Fruit fly (Drosophila melanogaster) whole organism, embryonic: ENCODE results near the gene Vha16-5.

Experiments
- Abd-B ChIP-seq: fragments of 200-800 bp; sonication (Bioruptor generic); optimal IDR thresholded peaks from 2 replicates; lab custom pipeline; 2018; ENCODE audit warnings: missing biosample characterization, mild to moderate bottlenecking, missing genetic modification characterization, moderate library complexity
- Aef1 ChIP-seq: fragments of 200-800 bp; sonication (Bioruptor generic); IDR thresholded peaks from 3 replicates; pipeline ENCODE4 v1.3.6; 2022; ENCODE audit warnings: missing biosample characterization, missing genetic modification characterization
- Atf6 ChIP-seq: fragments of 200-800 bp; sonication (Bioruptor generic); IDR thresholded peaks from 2 replicates; pipeline ENCODE4 v1.3.6; 2022; ENCODE audit warnings: missing biosample characterization, missing genetic modification characterization
- C15 ChIP-seq: fragments of 200-800 bp; sonication (Bioruptor generic); IDR thresholded peaks from 3 replicates; pipeline ENCODE4 v1.3.6; 2022; ENCODE audit warnings: missing biosample characterization, missing genetic modification characterization
- CG11398 ChIP-seq: fragments of 200-800 bp; sonication (Bioruptor generic); optimal IDR thresholded peaks from 2 replicates; lab custom pipeline; 2016; ENCODE audit warnings: missing biosample characterization, missing genetic modification characterization
- CG14441 ChIP-seq: fragments of 200-800 bp; sonication (Bioruptor generic); IDR thresholded peaks from 2 replicates; pipeline ENCODE4 v1.3.6; 2022; ENCODE audit warnings: missing biosample characterization, missing genetic modification characterization
- CG15514 ChIP-seq: fragments of 200-800 bp; sonication (Bioruptor generic); optimal IDR thresholded peaks from 3 replicates; lab custom pipeline; 2017; ENCODE audit warnings: missing biosample characterization, missing genetic modification characterization, mild to moderate bottlenecking, moderate library complexity, missing genetic modification reagents
- CG17359 ChIP-seq: fragments of 200-800 bp; sonication (Bioruptor generic); optimal IDR thresholded peaks from 3 replicates; lab custom pipeline; 2018; ENCODE audit warnings: missing biosample characterization, mild to moderate bottlenecking, missing genetic modification characterization, moderate library complexity
- CG17361 ChIP-seq: fragments of 200-800 bp; sonication (Bioruptor generic); IDR thresholded peaks from 3 replicates; pipeline ENCODE4 v1.3.6; 2022; ENCODE audit warnings: missing biosample characterization, missing genetic modification characterization
- CG17802 ChIP-seq: fragments of 200-800 bp; sonication (Bioruptor generic); optimal IDR thresholded peaks from 2 replicates; lab custom pipeline; 2018; ENCODE audit warnings: missing biosample characterization, mild to moderate bottlenecking, missing genetic modification characterization, moderate library complexity
- CG3726 ChIP-seq: fragments of 200-800 bp; sonication (Bioruptor generic); IDR thresholded peaks from 3 replicates; pipeline ENCODE4, ENCODE4 v1.3.6; 2022; ENCODE audit warnings: missing biosample characterization, missing genetic modification characterization
- CG4282 ChIP-seq: fragments of 200-800 bp; sonication (Bioruptor generic); optimal IDR thresholded peaks from 2 replicates; lab custom pipeline; 2016; ENCODE audit warnings: missing biosample characterization, missing genetic modification characterization
- CG4328 ChIP-seq: fragments of 200-800 bp; sonication (Bioruptor generic); optimal IDR thresholded peaks from 3 replicates; lab custom pipeline; 2017; ENCODE audit warnings: missing biosample characterization, missing genetic modification reagents, missing genetic modification characterization
- CG4820 ChIP-seq: fragments of 200-800 bp; sonication (Bioruptor generic); optimal IDR thresholded peaks from 3 replicates; lab custom pipeline; 2016; ENCODE audit warnings: missing biosample characterization, missing genetic modification characterization
- CG6689 ChIP-seq: fragments of 200-800 bp; sonication (Bioruptor generic); IDR thresholded peaks from 2 replicates; pipeline ENCODE4 v1.3.6; 2022; ENCODE audit warnings: missing biosample characterization, missing genetic modification characterization
- CG6791 ChIP-seq: fragments of 200-800 bp; sonication (Bioruptor generic); IDR thresholded peaks from 3 replicates; pipeline ENCODE4 v1.3.6; 2022; ENCODE audit warnings: missing biosample characterization, missing genetic modification characterization; ENCODE audit not compliant: partially characterized antibody
- CG9609 ChIP-seq: fragments of 200-800 bp; sonication (Bioruptor generic); optimal IDR thresholded peaks from 3 replicates; lab custom pipeline; 2016; ENCODE audit warnings: missing biosample characterization, missing genetic modification characterization
- CHES-1-like ChIP-seq: fragments of 200-800 bp; sonication (Bioruptor generic); optimal IDR thresholded peaks from 2 replicates; lab custom pipeline; 2016; ENCODE audit warnings: missing biosample characterization, missing genetic modification characterization
- CoRest ChIP-seq: fragments of 200-800 bp; sonication (Bioruptor generic); optimal IDR thresholded peaks from 3 replicates; lab custom pipeline; 2018; ENCODE audit warnings: missing biosample characterization, mild to moderate bottlenecking, missing genetic modification characterization, moderate library complexity
- Dll ChIP-seq: fragments of 200-800 bp; sonication (Bioruptor generic); IDR thresholded peaks from 4 replicates; pipeline ENCODE4 v1.3.6; 2022; ENCODE audit warnings: missing biosample characterization, missing genetic modification characterization; ENCODE audit not compliant: partially characterized antibody
- Gug ChIP-seq: fragments of 200-800 bp; sonication (Bioruptor generic); IDR thresholded peaks from 4 replicates; pipeline ENCODE4 v1.3.6; 2022; ENCODE audit warnings: missing biosample characterization, missing genetic modification characterization
- Hsf ChIP-seq: fragments of 200-800 bp; sonication (Bioruptor generic); optimal IDR thresholded peaks from 3 replicates; lab custom pipeline; 2016; ENCODE audit warnings: missing biosample characterization, missing genetic modification characterization
- Lhr ChIP-seq: fragments of 200-800 bp; sonication (Bioruptor generic); optimal IDR thresholded peaks from 3 replicates; lab custom pipeline; 2017; ENCODE audit warnings: mild to moderate bottlenecking, missing biosample characterization, missing genetic modification reagents, missing genetic modification characterization
- MBD-R2 ChIP-seq: fragments of 200-800 bp; sonication (Bioruptor generic); IDR thresholded peaks from 2 replicates; pipeline ENCODE4 v1.3.6; 2022; ENCODE audit warnings: missing biosample characterization, missing genetic modification characterization
- NK7.1 ChIP-seq: fragments of 200-800 bp; sonication (Bioruptor generic); optimal IDR thresholded peaks from 3 replicates; lab custom pipeline; 2016; ENCODE audit warnings: missing biosample characterization, missing genetic modification characterization
- Side ChIP-seq: fragments of 200-800 bp; sonication (Bioruptor generic); optimal IDR thresholded peaks from 2 replicates; lab custom pipeline; 2016; ENCODE audit warnings: missing biosample characterization, missing genetic modification characterization
- Sin3A ChIP-seq: fragments of >200 bp; optimal IDR thresholded peaks from 2 replicates; lab custom pipeline; 2018
- Six4 ChIP-seq: fragments of 200-800 bp; sonication (Bioruptor generic); optimal IDR thresholded peaks from 2 replicates; lab custom pipeline; 2016; ENCODE audit warnings: missing biosample characterization, missing genetic modification characterization
- ab ChIP-seq: fragments of 200-800 bp; sonication (Bioruptor generic); optimal IDR thresholded peaks from 2 replicates; lab custom pipeline; 2016; ENCODE audit warnings: missing biosample characterization, missing genetic modification characterization
- amos ChIP-seq: fragments of 200-800 bp; sonication (Bioruptor generic); IDR thresholded peaks from 2 replicates; pipeline ENCODE4 v1.3.6; 2022; ENCODE audit warnings: missing biosample characterization, missing genetic modification characterization; ENCODE audit not compliant: partially characterized antibody
- chn ChIP-seq: fragments of 200-800 bp; sonication (Bioruptor generic); optimal IDR thresholded peaks from 2 replicates; lab custom pipeline; 2016; ENCODE audit warnings: missing biosample characterization, missing genetic modification characterization
- ems ChIP-seq: fragments of 200-800 bp; sonication (Bioruptor generic); optimal IDR thresholded peaks from 3 replicates; lab custom pipeline; 2016; ENCODE audit warnings: missing biosample characterization, missing genetic modification characterization
- exex ChIP-seq: fragments of 200-800 bp; sonication (Bioruptor generic); optimal IDR thresholded peaks from 4 replicates; lab custom pipeline; 2018; ENCODE audit warnings: missing biosample characterization, mild to moderate bottlenecking, missing genetic modification characterization, moderate library complexity
- fd3F ChIP-seq: fragments of 200-800 bp; sonication (Bioruptor generic); optimal IDR thresholded peaks from 2 replicates; lab custom pipeline; 2018; ENCODE audit warnings: missing biosample characterization, mild to moderate bottlenecking, missing genetic modification characterization, moderate library complexity
- fd96Cb ChIP-seq: fragments of 200-800 bp; sonication (Bioruptor generic); optimal IDR thresholded peaks from 2 replicates; lab custom pipeline; 2018; ENCODE audit warnings: missing biosample characterization, mild to moderate bottlenecking, missing genetic modification characterization, moderate library complexity
- gce ChIP-seq: fragments of 200-800 bp; sonication (Bioruptor generic); IDR thresholded peaks from 3 replicates; pipeline ENCODE4 v1.3.6; 2022; ENCODE audit warnings: missing biosample characterization, missing genetic modification characterization
- gem ChIP-seq: fragments of 200-800 bp; sonication (Bioruptor generic); optimal IDR thresholded peaks from 2 replicates; lab custom pipeline; 2019; ENCODE audit warnings: missing biosample characterization, mild to moderate bottlenecking, missing genetic modification characterization, moderate library complexity
- hb ChIP-seq: fragments of 200-800 bp; sonication (Bioruptor generic); IDR thresholded peaks from 3 replicates; pipeline ENCODE4 v1.3.6; 2022; ENCODE audit warnings: missing biosample characterization, missing genetic modification characterization; ENCODE audit not compliant: partially characterized antibody
- kay ChIP-seq: fragments of 200-800 bp; sonication (Bioruptor generic); optimal IDR thresholded peaks from 2 replicates; lab custom pipeline; 2016; ENCODE audit warnings: missing biosample characterization, missing genetic modification characterization
- klu ChIP-seq: fragments of 200-800 bp; sonication (Bioruptor generic); IDR thresholded peaks from 2 replicates; pipeline ENCODE4 v1.3.6; 2022; ENCODE audit warnings: missing biosample characterization, missing genetic modification characterization
- lmd ChIP-seq: fragments of 200-800 bp; sonication (Bioruptor generic); IDR thresholded peaks from 2 replicates; pipeline ENCODE4 v1.3.6; 2022; ENCODE audit warnings: missing biosample characterization, missing genetic modification characterization
- nerfin-2 ChIP-seq: fragments of 200-800 bp; sonication (Bioruptor generic); IDR thresholded peaks from 2 replicates; pipeline ENCODE4 v1.3.6; 2022; ENCODE audit warnings: missing biosample characterization, missing genetic modification characterization; ENCODE audit not compliant: partially characterized antibody
- phol ChIP-seq: fragments of 200-800 bp; sonication (Bioruptor generic); optimal IDR thresholded peaks from 3 replicates; lab custom pipeline; 2018; ENCODE audit warnings: missing biosample characterization, mild to moderate bottlenecking, missing genetic modification characterization, moderate library complexity
- ranshi ChIP-seq: fragments of 200-800 bp; sonication (Bioruptor generic); IDR thresholded peaks from 2 replicates; pipeline ENCODE4 v1.3.6; 2022; ENCODE audit warnings: missing biosample characterization, missing genetic modification characterization
- repo ChIP-seq: fragments of 200-800 bp; sonication (Bioruptor generic); optimal IDR thresholded peaks from 2 replicates; lab custom pipeline; 2016; ENCODE audit warnings: missing biosample characterization, missing genetic modification characterization
- slbo ChIP-seq: fragments of 200-800 bp; sonication (Bioruptor generic); IDR thresholded peaks from 2 replicates; pipeline ENCODE4 v1.3.6; 2022; ENCODE audit warnings: missing biosample characterization, missing genetic modification characterization
- ssp ChIP-seq: fragments of 200-800 bp; sonication (Bioruptor generic); IDR thresholded peaks from 2 replicates; pipeline ENCODE4 v1.3.6; 2022; ENCODE audit warnings: missing biosample characterization, missing genetic modification characterization
- sug ChIP-seq: fragments of 200-800 bp; optimal IDR thresholded peaks from 2 replicates; lab custom pipeline; 2019; ENCODE audit warnings: missing biosample characterization, mild to moderate bottlenecking, missing genetic modification characterization, moderate library complexity
- tgo ChIP-seq: fragments of 200-800 bp; sonication (Bioruptor generic); IDR thresholded peaks from 3 replicates; pipeline ENCODE4 v1.3.6; 2022; ENCODE audit warnings: missing biosample characterization, missing genetic modification characterization
- zf30C ChIP-seq: fragments of 200-800 bp; sonication (Bioruptor generic); optimal IDR thresholded peaks from 3 replicates; lab custom pipeline; 2018; ENCODE audit warnings: missing biosample characterization, mild to moderate bottlenecking, missing genetic modification characterization
- zfh1 ChIP-seq: fragments of 200-800 bp; sonication (Bioruptor generic); IDR thresholded peaks from 3 replicates; pipeline ENCODE4 v1.3.6; 2022; ENCODE audit warnings: missing biosample characterization, missing genetic modification characterization

The Vha16-5 gene

DNA sequence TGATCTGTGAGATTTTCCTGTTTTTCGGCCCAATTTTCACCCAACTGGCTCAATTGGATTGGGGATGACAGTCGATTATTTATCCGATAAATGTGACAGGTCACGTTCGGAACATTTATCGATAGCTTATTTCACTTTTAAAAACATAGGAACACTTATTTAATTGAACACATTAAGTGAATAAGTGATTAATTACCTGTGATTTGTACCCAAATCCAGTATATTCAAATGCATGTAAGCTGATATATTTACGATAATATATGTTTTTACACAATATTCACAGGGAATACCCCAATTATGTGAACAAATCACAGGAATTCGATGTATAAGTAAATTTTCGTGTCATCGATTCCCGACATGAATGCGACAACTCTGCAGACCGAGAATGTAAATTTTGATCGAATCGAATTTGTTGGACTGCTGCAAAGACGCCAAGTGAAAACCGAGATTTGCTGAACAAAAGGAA, 4.5 kb downstream of the Vha16-5 start, which contains the start of the genes EMC3 and Dpy-30L1 (continued):
- TF ChIP-seq C15 (no peak), CG4328 (GFP tag; lab: Kevin White, UChicago) (peak; percentile 1), CG14441 (peak; percentile 53; the same call in 1 of the 2 replicates), phol (tag; lab: Kevin White, UChicago) (peak; percentile 68), repo (GFP tag; lab: Kevin White, UChicago) (no peak), gem (tag; lab: Kevin White, UChicago) (no peak), gce (GFP tag; lab: Robert Waterston, UW) (no peak), kay (GFP tag; lab: Kevin White, UChicago) (peak; percentile 30), Hsf (GFP tag; lab: Kevin White, UChicago) (peak; percentile 67), Side (peak; percentile 3), Gug (GFP tag; lab: Robert Waterston, UW) (no peak), CHES-1-like (peak; percentile 33), CG6791 (GFP tag; lab: Robert Waterston, UW) (peak; percentile 42; the same call in 1 of the 3 replicates), tgo (GFP tag; lab: Robert Waterston, UW) (peak; percentile 31; the same call in 1 of the 3 replicates), ssp (peak; percentile 19; the same call in 1 of the 2 replicates), CoRest (tag; lab: Kevin White, UChicago) (peak; percentile 74), Six4 (GFP tag; lab: Kevin White, UChicago) (no peak), CG9609 (GFP tag; lab: Kevin White, UChicago) (peak; percentile 17), Aef1 (peak; percentile 36; the same call in 1 of the 3 replicates), Lhr (GFP tag; lab: Kevin White, UChicago) (peak; percentile 11), hb (peak; percentile 73; the same call in 2 of the 3 replicates), slbo (peak; percentile 60), CG17361 (GFP tag; lab: Robert Waterston, UW) (peak; percentile 67), ranshi (peak; percentile 47; the same call in 1 of the 2 replicates), NK7.1 (GFP tag; lab: Kevin White, UChicago) (peak; percentile 26), zfh1 (GFP tag; lab: Robert Waterston, UW) (0 out of 3 replicates have a peak, but pooled peaks have one; percentile 49), sug (tag; lab: Kevin White, UChicago) (no peak), CG6689 (peak; percentile 65), chn (GFP tag; lab: Kevin White, UChicago) (peak; percentile 21), CG11398 (no peak), CG17802 (tag; lab: Kevin White, UChicago) (no peak), zf30C (GFP tag; lab: Kevin White, UChicago) (no peak), MBD-R2 (GFP tag; lab: Robert Waterston, UW) (peak; percentile 89), CG4282 (GFP tag; lab: Kevin White, UChicago) (peak; percentile 12), CG17359 (tag; lab: Kevin White, UChicago) (peak; percentile 59), lmd (GFP tag; lab: Robert Waterston, UW) (peak; percentile 43; the same call in 1 of the 2 replicates), klu (GFP tag; lab: Robert Waterston, UW) (peak; percentile 12; the same call in 1 of the 2 replicates), exex (tag; lab: Kevin White, UChicago) (no peak), Dll (peak; percentile 94), CG4820 (GFP tag; lab: Kevin White, UChicago) (peak; percentile 48), Sin3A (peak; percentile 74), ems (GFP tag; lab: Kevin White, UChicago) (peak; percentile 25), CG15514 (peak; percentile 71), nerfin-2 (GFP tag; lab: Robert Waterston, UW) (peak; percentile 47; the same call in 1 of the 2 replicates), ab (GFP tag; lab: Kevin White, UChicago) (no peak), fd3F (GFP tag; lab: Kevin White, UChicago) (peak; percentile 26), Atf6 (peak; percentile 22; the same call in 1 of the 2 replicates), Abd-B (GFP tag; lab: Kevin White, UChicago) (peak; percentile 51), amos (GFP tag; lab: Robert Waterston, UW) (peak; percentile 74), fd96Cb (peak; percentile 2), CG3726 (GFP tag; lab: Robert Waterston, UW) (no peak)
